Worm (Caenorhabditis elegans) whole organism, L1 larva: ENCODE measurements around the gene xpc-1.

ENCODE experiments used
- C04F5.9 ChIP-seq: sonication (generic microtip); optimal IDR thresholded peaks from 2 replicates; lab custom pipeline; 2016; ENCODE audit warnings: missing genetic modification characterization, missing compliant biosample characterization
- C34B4.2 ChIP-seq: sonication (generic microtip); optimal IDR thresholded peaks from 2 replicates; lab custom pipeline; 2017; ENCODE audit warnings: mild to moderate bottlenecking, missing genetic modification characterization, missing compliant biosample characterization
- aly-2 ChIP-seq: fragments of 150-350 bp; optimal IDR thresholded peaks from 2 replicates; lab custom pipeline; 2014; ENCODE audit warnings: missing biosample characterization, missing genetic modification characterization
- blmp-1 ChIP-seq: fragments of 150-350 bp; optimal IDR thresholded peaks from 2 replicates; lab custom pipeline; 2014; ENCODE audit warnings: missing biosample characterization, missing genetic modification characterization
- ceh-8 ChIP-seq: fragments of 200-800 bp; sonication (Bioruptor generic); optimal IDR thresholded peaks from 2 replicates; lab custom pipeline; 2018; ENCODE audit warnings: mild to moderate bottlenecking, missing genetic modification characterization, moderate library complexity, missing compliant biosample characterization
- ces-1 ChIP-seq: fragments of 150-350 bp; optimal IDR thresholded peaks from 2 replicates; lab custom pipeline; 2014; ENCODE audit warnings: missing biosample characterization, missing genetic modification reagents, missing genetic modification characterization
- efl-1 ChIP-seq, 4 experiments: fragments of 150-350 bp; optimal IDR thresholded peaks in 3 of 4; peaks in 1 of 4; 1 replicate in 1 of 4; 2 replicates in 3 of 4; lab custom pipeline; 2014; ENCODE audit warnings: missing biosample characterization in 2 of 4, missing genetic modification characterization in 2 of 4, missing genetic modification reagents in 2 of 4
- efl-3 ChIP-seq: fragments of 200-800 bp; sonication (Bioruptor generic); optimal IDR thresholded peaks from 2 replicates; lab custom pipeline; 2018; ENCODE audit warnings: mild to moderate bottlenecking, missing genetic modification characterization, missing compliant biosample characterization
- egl-27 ChIP-seq, 2 experiments: fragments of 150-350 bp in 1 of 2; sonication (generic microtip); optimal IDR thresholded peaks; 3 replicates each; lab custom pipeline; 2017 to 2018; ENCODE audit warnings: missing biosample characterization in 2 of 2, missing genetic modification characterization in 2 of 2, missing genetic modification reagents in 2 of 2
- elt-2 ChIP-seq: sonication (generic microtip); optimal IDR thresholded peaks from 2 replicates; lab custom pipeline; 2016; ENCODE audit warnings: missing genetic modification characterization, mild to moderate bottlenecking, inconsistent platforms, missing compliant biosample characterization, missing genetic modification reagents
- ets-5 ChIP-seq: fragments of 200-800 bp; sonication (Bioruptor generic); IDR thresholded peaks from 2 replicates; pipeline ENCODE4 v1.3.6; 2022; ENCODE audit warnings: missing genetic modification characterization, missing compliant biosample characterization
- fkh-8 ChIP-seq: sonication (generic microtip); optimal IDR thresholded peaks from 2 replicates; lab custom pipeline; 2016; ENCODE audit warnings: mild to moderate bottlenecking, missing genetic modification characterization, missing compliant biosample characterization
- grh-1 ChIP-seq: fragments of 200-800 bp; sonication (Bioruptor generic); IDR thresholded peaks from 2 replicates; pipeline ENCODE4 v1.3.6; 2022; ENCODE audit warnings: missing genetic modification reagents, missing genetic modification characterization, missing compliant biosample characterization
- hlh-17 ChIP-seq: fragments of 200-800 bp; sonication (Bioruptor generic); optimal IDR thresholded peaks from 2 replicates; lab custom pipeline; 2018; ENCODE audit warnings: missing genetic modification characterization, mild to moderate bottlenecking, missing compliant biosample characterization, moderate library complexity, borderline replicate concordance
- hpl-2 ChIP-seq: fragments of 150-350 bp; optimal IDR thresholded peaks from 2 replicates; lab custom pipeline; 2014; ENCODE audit warnings: missing biosample characterization, missing genetic modification reagents, missing genetic modification characterization
- irx-1 ChIP-seq: sonication (generic microtip); optimal IDR thresholded peaks from 2 replicates; lab custom pipeline; 2016; ENCODE audit warnings: missing genetic modification characterization, missing compliant biosample characterization
- isw-1 ChIP-seq: fragments of 200-800 bp; sonication (Bioruptor generic); IDR thresholded peaks from 2 replicates; pipeline ENCODE4 v1.3.6; 2022; ENCODE audit warnings: missing genetic modification characterization, missing compliant biosample characterization
- jun-1 ChIP-seq: fragments of 150-350 bp; optimal IDR thresholded peaks from 2 replicates; lab custom pipeline; 2014; ENCODE audit warnings: missing biosample characterization, missing genetic modification reagents, missing genetic modification characterization
- lin-14 ChIP-seq: fragments of 200-800 bp; sonication (Bioruptor generic); optimal IDR thresholded peaks from 2 replicates; lab custom pipeline; 2018; ENCODE audit warnings: mild to moderate bottlenecking, missing genetic modification characterization, moderate library complexity, missing compliant biosample characterization
- mdl-1 ChIP-seq, 2 experiments: fragments of 150-350 bp; optimal IDR thresholded peaks; 2 replicates each; lab custom pipeline; 2014 to 2017; ENCODE audit warnings: missing biosample characterization in 2 of 2, missing genetic modification characterization in 2 of 2, inconsistent platforms in 1 of 2
- mef-2 ChIP-seq: fragments of 150-350 bp; optimal IDR thresholded peaks from 2 replicates; lab custom pipeline; 2014; ENCODE audit warnings: missing biosample characterization, missing genetic modification characterization
- mep-1 ChIP-seq: fragments of 150-350 bp; optimal IDR thresholded peaks from 2 replicates; lab custom pipeline; 2014; ENCODE audit warnings: missing biosample characterization, missing genetic modification characterization
- nhr-11 ChIP-seq: fragments of 150-350 bp; optimal IDR thresholded peaks from 2 replicates; lab custom pipeline; 2014; ENCODE audit warnings: missing biosample characterization, missing genetic modification characterization
- nhr-237 ChIP-seq: fragments of 150-350 bp; optimal IDR thresholded peaks from 2 replicates; lab custom pipeline; 2014; ENCODE audit warnings: missing biosample characterization, missing genetic modification characterization
- nhr-71 ChIP-seq: sonication (generic microtip); optimal IDR thresholded peaks from 2 replicates; lab custom pipeline; 2016; ENCODE audit warnings: mild to moderate bottlenecking, missing genetic modification characterization, moderate library complexity, missing compliant biosample characterization
- nhr-77 ChIP-seq: fragments of 150-350 bp; optimal IDR thresholded peaks from 2 replicates; lab custom pipeline; 2014; ENCODE audit warnings: missing biosample characterization, missing genetic modification characterization
- pqm-1 ChIP-seq: sonication (generic microtip); optimal IDR thresholded peaks from 3 replicates; lab custom pipeline; 2017; ENCODE audit warnings: missing biosample characterization, missing genetic modification characterization
- rnt-1 ChIP-seq: sonication (generic microtip); optimal IDR thresholded peaks from 2 replicates; lab custom pipeline; 2016; ENCODE audit warnings: mild to moderate bottlenecking, missing genetic modification characterization, moderate library complexity, missing compliant biosample characterization
- snpc-4 ChIP-seq: fragments of 150-350 bp; optimal IDR thresholded peaks from 2 replicates; lab custom pipeline; 2014; ENCODE audit warnings: missing biosample characterization, missing genetic modification characterization
- sox-4 ChIP-seq: sonication (generic microtip); optimal IDR thresholded peaks from 2 replicates; lab custom pipeline; 2016; ENCODE audit warnings: missing genetic modification characterization, missing compliant biosample characterization
- sptf-1 ChIP-seq: fragments of 150-350 bp; optimal IDR thresholded peaks from 2 replicates; lab custom pipeline; 2014; ENCODE audit warnings: missing biosample characterization, missing genetic modification characterization
- sup-37 ChIP-seq: fragments of 200-800 bp; sonication (Bioruptor generic); optimal IDR thresholded peaks from 2 replicates; lab custom pipeline; 2018; ENCODE audit warnings: mild to moderate bottlenecking, missing genetic modification characterization, missing compliant biosample characterization
- tlp-1 ChIP-seq: fragments of 150-350 bp; optimal IDR thresholded peaks from 2 replicates; lab custom pipeline; 2014; ENCODE audit warnings: missing biosample characterization, missing genetic modification characterization
- unc-130 ChIP-seq: fragments of 150-350 bp; optimal IDR thresholded peaks from 2 replicates; lab custom pipeline; 2017; ENCODE audit warnings: missing biosample characterization, missing genetic modification characterization, inconsistent platforms
- unc-30 ChIP-seq: sonication (generic microtip); optimal IDR thresholded peaks from 2 replicates; lab custom pipeline; 2017; ENCODE audit warnings: missing biosample characterization, missing genetic modification characterization
- unc-62 ChIP-seq: fragments of 150-350 bp; optimal IDR thresholded peaks from 2 replicates; lab custom pipeline; 2014; ENCODE audit warnings: missing biosample characterization, missing genetic modification reagents, missing genetic modification characterization
- unc-86 ChIP-seq: sonication (generic microtip); optimal IDR thresholded peaks from 2 replicates; lab custom pipeline; 2016; ENCODE audit warnings: missing genetic modification characterization, missing compliant biosample characterization
- xbp-1 ChIP-seq: sonication (generic microtip); optimal IDR thresholded peaks from 2 replicates; lab custom pipeline; 2016; ENCODE audit warnings: missing genetic modification characterization, missing compliant biosample characterization
- ztf-11 ChIP-seq, 2 experiments: sonication (generic microtip); optimal IDR thresholded peaks; 2 replicates each; lab custom pipeline; 2016 to 2017; ENCODE audit warnings: missing genetic modification characterization in 2 of 2, missing biosample characterization in 1 of 2, missing compliant biosample characterization in 1 of 2
- ztf-4 ChIP-seq: fragments of 150-350 bp; optimal IDR thresholded peaks from 2 replicates; lab custom pipeline; 2014; ENCODE audit warnings: missing biosample characterization, missing genetic modification characterization

The xpc-1 gene

ce11 chrIV:1980961-1981446 is 11.9 kb upstream of the xpc-1 start, which contains the start of gene Y76B12C.6 (continued):
- TF ChIP-seq fkh-8 (tag; lab: Kevin White, UChicago) (peak; percentile 5), aly-2 (tag; lab: Kevin White, UChicago) (no peak), pqm-1 (no peak), hpl-2 (GFP tag; lab: Kevin White, UChicago) (no peak), xbp-1 (peak; percentile 45), C34B4.2 (tag; lab: Kevin White, UChicago) (no peak), sox-4 (tag; lab: Kevin White, UChicago) (no peak), nhr-11 (no peak), ets-5 (GFP tag; lab: Robert Waterston, UW) (no peak), nhr-77 (tag; lab: Kevin White, UChicago) (no peak), unc-130 (tag; lab: Kevin White, UChicago) (peak; percentile 47), mef-2 (tag; lab: Kevin White, UChicago) (no peak), rnt-1 (tag; lab: Kevin White, UChicago) (no peak), nhr-71 (tag; lab: Kevin White, UChicago) (no peak), ceh-8 (GFP tag; lab: Kevin White, UChicago) (no peak), efl-3 (GFP tag; lab: Kevin White, UChicago) (no peak), unc-62 (GFP tag; lab: Kevin White, UChicago) (no peak), blmp-1 (tag; lab: Kevin White, UChicago) (no peak), ces-1 (no peak), unc-86 (tag; lab: Kevin White, UChicago) (no peak), nhr-237 (tag; lab: Kevin White, UChicago) (no peak), ztf-4 (tag; lab: Kevin White, UChicago) (no peak), hlh-17 (GFP tag; lab: Kevin White, UChicago) (no peak), egl-27 (tag; optimal IDR thresholded peaks at IDR 0.05; lab: Kevin White, UChicago) (no peak), tlp-1 (tag; lab: Kevin White, UChicago) (no peak), jun-1 (tag; lab: Kevin White, UChicago) (no peak), snpc-4 (tag; lab: Kevin White, UChicago) (no peak), sup-37 (GFP tag; lab: Kevin White, UChicago) (no peak), unc-30 (tag; lab: Kevin White, UChicago) (no peak), lin-14 (GFP tag; lab: Kevin White, UChicago) (no peak), isw-1 (GFP tag; lab: Robert Waterston, UW) (no peak)
- TF ChIP-seq, all 84 proteins: peak for 9

DNA sequence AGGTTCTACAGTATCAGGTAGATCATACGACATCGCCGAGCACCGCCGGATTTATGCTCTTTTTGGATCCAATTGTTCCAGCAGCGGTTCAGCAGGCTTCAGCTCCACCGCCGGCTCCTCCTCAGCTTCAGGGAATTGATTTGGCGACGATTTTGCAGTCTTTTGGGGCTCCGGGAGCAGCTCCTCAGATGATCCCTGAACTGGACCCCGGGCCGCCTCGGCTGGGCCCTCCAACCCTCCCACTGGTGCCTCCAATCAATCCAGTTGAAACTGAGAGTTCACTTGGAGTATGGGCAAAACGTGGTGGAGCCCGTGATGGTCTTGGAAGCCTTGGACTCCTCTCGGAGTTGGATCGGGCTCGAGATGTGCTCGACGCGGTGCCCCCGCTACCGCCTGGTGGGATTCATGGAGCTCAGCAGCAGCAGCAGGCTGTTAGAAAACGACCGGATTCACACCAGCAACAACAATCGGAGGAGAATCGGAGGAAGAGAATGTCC is 2.0 kb upstream of the xpc-1 start:
- TF ChIP-seq lin-14 (GFP tag; lab: Kevin White, UChicago): no peak
- no peak for TF ChIP-seq efl-1 (optimal IDR thresholded peaks at IDR 0.05; lab: Kevin White, UChicago)
- peak in 1 of 2 experiments; percentile 49 for TF ChIP-seq efl-1 (GFP tag; optimal IDR thresholded peaks at IDR 0.05 in 1 of 2; lab: Kevin White, UChicago)

DNA sequence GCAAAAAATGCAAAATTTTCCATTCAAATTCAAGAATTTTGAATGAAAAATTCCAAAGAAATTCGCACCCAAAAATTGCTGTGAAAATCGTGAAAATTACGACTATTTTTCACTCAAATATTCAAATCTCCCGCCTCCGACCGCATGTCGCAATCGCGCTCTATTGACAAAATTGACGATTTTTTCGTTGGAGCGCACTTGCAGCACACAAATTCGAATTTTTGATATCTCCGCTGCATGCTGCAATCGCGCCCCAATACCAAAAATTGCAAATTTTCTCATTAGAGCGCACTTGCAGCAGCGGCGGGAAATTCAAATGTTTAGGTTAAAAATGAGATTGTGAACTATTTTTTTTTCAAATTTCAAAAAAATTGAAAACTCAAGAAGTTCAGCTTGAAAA is 4.9 kb downstream of the xpc-1 start:
- no peak for TF ChIP-seq unc-62 (GFP tag; lab: Kevin White, UChicago)
- TF ChIP-seq ets-5 (GFP tag; lab: Robert Waterston, UW): no peak
- no peak for TF ChIP-seq unc-130 (tag; lab: Kevin White, UChicago)
- TF ChIP-seq mep-1: no peak
- TF ChIP-seq tlp-1 (tag; lab: Kevin White, UChicago): no peak
- no peak for TF ChIP-seq C04F5.9
- no peak for TF ChIP-seq mdl-1 (tag; optimal IDR thresholded peaks at IDR 0.05; lab: Kevin White, UChicago)
- no peak for TF ChIP-seq irx-1
- TF ChIP-seq elt-2 (tag; lab: Kevin White, UChicago): no peak
- TF ChIP-seq ztf-11 (tag; optimal IDR thresholded peaks at IDR 0.05; lab: Kevin White, UChicago): no peak
- no peak for TF ChIP-seq sptf-1 (tag; lab: Kevin White, UChicago)
- no peak for TF ChIP-seq grh-1
- TF ChIP-seq fkh-8 (tag; lab: Kevin White, UChicago): no peak
